Fruit fly (Drosophila melanogaster) whole organism, embryonic: ENCODE data around the gene Gcna.

Source experiments
- Antp ChIP-seq: fragments of 200-800 bp; sonication (Bioruptor generic); optimal IDR thresholded peaks from 3 replicates; lab custom pipeline; 2016; ENCODE audit warnings: missing biosample characterization, missing genetic modification characterization
- B-H1 ChIP-seq: fragments of 200-800 bp; sonication (Bioruptor generic); IDR thresholded peaks from 3 replicates; pipeline ENCODE4 v1.3.6; 2022; ENCODE audit warnings: missing biosample characterization, missing genetic modification characterization
- BtbVII ChIP-seq: fragments of 200-800 bp; sonication (Bioruptor generic); optimal IDR thresholded peaks from 3 replicates; lab custom pipeline; 2017; ENCODE audit warnings: missing biosample characterization, mild to moderate bottlenecking, missing genetic modification characterization
- CG10147 ChIP-seq: fragments of 200-800 bp; sonication (Bioruptor generic); optimal IDR thresholded peaks from 2 replicates; lab custom pipeline; 2019; ENCODE audit warnings: missing biosample characterization, mild to moderate bottlenecking, missing genetic modification characterization, moderate library complexity
- CG12299 ChIP-seq: fragments of 200-800 bp; sonication (Bioruptor generic); optimal IDR thresholded peaks from 2 replicates; lab custom pipeline; 2018; ENCODE audit warnings: missing biosample characterization, mild to moderate bottlenecking, missing genetic modification characterization
- CG13287 ChIP-seq: fragments of 200-800 bp; sonication (Bioruptor generic); IDR thresholded peaks from 2 replicates; pipeline ENCODE4 v1.3.6; 2022; ENCODE audit warnings: missing biosample characterization, missing genetic modification characterization; ENCODE audit not compliant: partially characterized antibody
- CG13624 ChIP-seq: fragments of 200-800 bp; sonication (Bioruptor generic); optimal IDR thresholded peaks from 2 replicates; lab custom pipeline; 2016; ENCODE audit warnings: missing biosample characterization, missing genetic modification characterization
- CG14441 ChIP-seq: fragments of 200-800 bp; sonication (Bioruptor generic); IDR thresholded peaks from 2 replicates; pipeline ENCODE4 v1.3.6; 2022; ENCODE audit warnings: missing biosample characterization, missing genetic modification characterization
- CG15011 ChIP-seq: fragments of 200-800 bp; sonication (Bioruptor generic); optimal IDR thresholded peaks from 3 replicates; lab custom pipeline; 2018; ENCODE audit warnings: missing biosample characterization, mild to moderate bottlenecking, missing genetic modification characterization
- CG1647 ChIP-seq: fragments of 200-800 bp; sonication (Bioruptor generic); optimal IDR thresholded peaks from 3 replicates; lab custom pipeline; 2016; ENCODE audit warnings: missing biosample characterization, missing genetic modification characterization
- CG17912 ChIP-seq: fragments of 200-800 bp; sonication (Bioruptor generic); optimal IDR thresholded peaks from 2 replicates; lab custom pipeline; 2018; ENCODE audit warnings: missing biosample characterization, mild to moderate bottlenecking, missing genetic modification characterization
- CG3995 ChIP-seq: fragments of 200-800 bp; sonication (Bioruptor generic); optimal IDR thresholded peaks from 3 replicates; lab custom pipeline; 2016; ENCODE audit warnings: missing biosample characterization, missing genetic modification characterization
- CG4282 ChIP-seq: fragments of 200-800 bp; sonication (Bioruptor generic); optimal IDR thresholded peaks from 2 replicates; lab custom pipeline; 2016; ENCODE audit warnings: missing biosample characterization, missing genetic modification characterization
- CG6689 ChIP-seq: fragments of 200-800 bp; sonication (Bioruptor generic); IDR thresholded peaks from 2 replicates; pipeline ENCODE4 v1.3.6; 2022; ENCODE audit warnings: missing biosample characterization, missing genetic modification characterization
- CG8290 ChIP-seq, 3 experiments: fragments of 200-800 bp; sonication (Bioruptor generic); optimal IDR thresholded peaks; 2 replicates each; lab custom pipeline; 2016 to 2019; ENCODE audit warnings: missing biosample characterization in 3 of 3, missing genetic modification characterization in 3 of 3, mild to moderate bottlenecking in 2 of 3, moderate library complexity in 1 of 3
- CG9932 ChIP-seq: fragments of 200-800 bp; sonication (Bioruptor generic); IDR thresholded peaks from 2 replicates; pipeline ENCODE4 v1.3.6; 2022; ENCODE audit warnings: missing biosample characterization, missing genetic modification characterization
- CHES-1-like ChIP-seq: fragments of 200-800 bp; sonication (Bioruptor generic); optimal IDR thresholded peaks from 2 replicates; lab custom pipeline; 2016; ENCODE audit warnings: missing biosample characterization, missing genetic modification characterization
- CTCF ChIP-seq: fragments of 200-800 bp; sonication (Bioruptor generic); optimal IDR thresholded peaks from 2 replicates; lab custom pipeline; 2017; ENCODE audit warnings: missing biosample characterization, mild to moderate bottlenecking, missing genetic modification characterization, moderate library complexity
- Chrac-16 ChIP-seq: fragments of 200-800 bp; sonication (Bioruptor generic); optimal IDR thresholded peaks from 3 replicates; lab custom pipeline; 2016; ENCODE audit warnings: missing biosample characterization, missing genetic modification characterization
- CkIIα-i1 ChIP-seq: fragments of 200-800 bp; sonication (Bioruptor generic); IDR thresholded peaks from 2 replicates; pipeline ENCODE4 v1.3.6; 2022; ENCODE audit warnings: missing biosample characterization, missing genetic modification characterization
- D19B ChIP-seq: fragments of 200-800 bp; sonication (Bioruptor generic); optimal IDR thresholded peaks from 2 replicates; lab custom pipeline; 2017; ENCODE audit warnings: missing biosample characterization, mild to moderate bottlenecking, missing genetic modification characterization
- Dad ChIP-seq: fragments of 200-800 bp; sonication (Bioruptor generic); optimal IDR thresholded peaks from 3 replicates; lab custom pipeline; 2016; ENCODE audit warnings: missing biosample characterization, missing genetic modification characterization
- Doc2 ChIP-seq: fragments of 200-800 bp; sonication (Bioruptor generic); IDR thresholded peaks from 2 replicates; pipeline ENCODE4 v1.3.6; 2022; ENCODE audit warnings: missing biosample characterization, missing genetic modification characterization
- Doc3 ChIP-seq: fragments of 200-800 bp; sonication (Bioruptor generic); IDR thresholded peaks from 3 replicates; pipeline ENCODE4 v1.3.6; 2022; ENCODE audit warnings: missing biosample characterization, missing genetic modification characterization; ENCODE audit not compliant: partially characterized antibody
- Fer1 ChIP-seq: fragments of 200-800 bp; sonication (Bioruptor generic); optimal IDR thresholded peaks from 2 replicates; lab custom pipeline; 2017; ENCODE audit warnings: missing biosample characterization, mild to moderate bottlenecking, missing genetic modification characterization
- Fer2 ChIP-seq: fragments of 200-800 bp; sonication (Bioruptor generic); optimal IDR thresholded peaks from 2 replicates; lab custom pipeline; 2018; ENCODE audit warnings: missing biosample characterization, mild to moderate bottlenecking, missing genetic modification characterization, moderate library complexity
- HmgD ChIP-seq: fragments of 200-800 bp; sonication (Bioruptor generic); optimal IDR thresholded peaks from 3 replicates; lab custom pipeline; 2016; ENCODE audit warnings: missing biosample characterization, missing genetic modification characterization
- Hmr ChIP-seq: fragments of 200-800 bp; sonication (Bioruptor generic); optimal IDR thresholded peaks from 3 replicates; lab custom pipeline; 2017; ENCODE audit warnings: mild to moderate bottlenecking, missing biosample characterization, missing genetic modification reagents, missing genetic modification characterization
- Hr39 ChIP-seq: fragments of >200 bp; optimal IDR thresholded peaks from 2 replicates; lab custom pipeline; 2017
- Hsf ChIP-seq: fragments of 200-800 bp; sonication (Bioruptor generic); optimal IDR thresholded peaks from 3 replicates; lab custom pipeline; 2016; ENCODE audit warnings: missing biosample characterization, missing genetic modification characterization
- Max ChIP-seq: fragments of 200-800 bp; sonication (Bioruptor generic); optimal IDR thresholded peaks from 2 replicates; lab custom pipeline; 2016; ENCODE audit warnings: missing biosample characterization, mild to moderate bottlenecking, missing genetic modification characterization
- Myb ChIP-seq: fragments of 200-800 bp; sonication (Bioruptor generic); optimal IDR thresholded peaks from 2 replicates; lab custom pipeline; 2016; ENCODE audit warnings: missing biosample characterization, missing genetic modification characterization
- NC2α ChIP-seq: fragments of 200-800 bp; sonication (Bioruptor generic); optimal IDR thresholded peaks from 2 replicates; lab custom pipeline; 2016; ENCODE audit warnings: missing biosample characterization, missing genetic modification characterization
- Oli ChIP-seq: fragments of 200-800 bp; sonication (Bioruptor generic); optimal IDR thresholded peaks from 2 replicates; lab custom pipeline; 2018; ENCODE audit warnings: missing biosample characterization, mild to moderate bottlenecking, missing genetic modification characterization, moderate library complexity
- Sin3A ChIP-seq: fragments of >200 bp; optimal IDR thresholded peaks from 2 replicates; lab custom pipeline; 2018
- Six4 ChIP-seq: fragments of 200-800 bp; sonication (Bioruptor generic); optimal IDR thresholded peaks from 2 replicates; lab custom pipeline; 2016; ENCODE audit warnings: missing biosample characterization, missing genetic modification characterization
- bowl ChIP-seq: fragments of 200-800 bp; sonication (Bioruptor generic); IDR thresholded peaks from 2 replicates; pipeline ENCODE4 v1.3.6; 2022; ENCODE audit warnings: missing biosample characterization, missing genetic modification characterization
- br ChIP-seq: fragments of >200 bp; optimal IDR thresholded peaks from 2 replicates; lab custom pipeline; 2017
- btn ChIP-seq: fragments of 200-800 bp; sonication (Bioruptor generic); optimal IDR thresholded peaks from 2 replicates; lab custom pipeline; 2016; ENCODE audit warnings: missing biosample characterization, missing genetic modification characterization
- cas ChIP-seq: fragments of 200-800 bp; sonication (Bioruptor generic); IDR thresholded peaks from 2 replicates; pipeline ENCODE4 v1.3.6; 2022; ENCODE audit warnings: missing biosample characterization, missing genetic modification characterization
- corto ChIP-seq: fragments of 200-800 bp; sonication (Bioruptor generic); optimal IDR thresholded peaks from 2 replicates; lab custom pipeline; 2016; ENCODE audit warnings: missing biosample characterization, mild to moderate bottlenecking, missing genetic modification characterization, moderate library complexity
- ems ChIP-seq: fragments of 200-800 bp; sonication (Bioruptor generic); optimal IDR thresholded peaks from 3 replicates; lab custom pipeline; 2016; ENCODE audit warnings: missing biosample characterization, missing genetic modification characterization
- eyg ChIP-seq: fragments of 200-800 bp; sonication (Bioruptor generic); optimal IDR thresholded peaks from 3 replicates; lab custom pipeline; 2016; ENCODE audit warnings: missing biosample characterization, missing genetic modification characterization
- gcm2 ChIP-seq: fragments of 200-800 bp; sonication (Bioruptor generic); optimal IDR thresholded peaks from 2 replicates; lab custom pipeline; 2016; ENCODE audit warnings: missing biosample characterization, missing genetic modification characterization
- knrl ChIP-seq: fragments of 200-800 bp; sonication (Bioruptor generic); IDR thresholded peaks from 3 replicates; pipeline ENCODE4 v1.3.6; 2022; ENCODE audit warnings: missing biosample characterization, missing genetic modification characterization; ENCODE audit not compliant: partially characterized antibody
- nerfin-1 ChIP-seq: fragments of 200-800 bp; sonication (Bioruptor generic); optimal IDR thresholded peaks from 3 replicates; lab custom pipeline; 2019; ENCODE audit warnings: missing biosample characterization, mild to moderate bottlenecking, missing genetic modification characterization, moderate library complexity
- sima ChIP-seq: fragments of 200-800 bp; sonication (Bioruptor generic); optimal IDR thresholded peaks from 2 replicates; lab custom pipeline; 2016; ENCODE audit warnings: missing biosample characterization, missing genetic modification characterization
- so ChIP-seq: fragments of 200-800 bp; sonication (Bioruptor generic); IDR thresholded peaks from 3 replicates; pipeline ENCODE4 v1.3.6; 2022; ENCODE audit warnings: missing biosample characterization, missing genetic modification characterization
- tap ChIP-seq: fragments of 200-800 bp; optimal IDR thresholded peaks from 3 replicates; lab custom pipeline; 2019; ENCODE audit warnings: missing biosample characterization, mild to moderate bottlenecking, missing genetic modification characterization, moderate library complexity
- tgo ChIP-seq: fragments of 200-800 bp; sonication (Bioruptor generic); IDR thresholded peaks from 3 replicates; pipeline ENCODE4 v1.3.6; 2022; ENCODE audit warnings: missing biosample characterization, missing genetic modification characterization
- toy ChIP-seq: fragments of 200-800 bp; sonication (Bioruptor generic); IDR thresholded peaks from 2 replicates; pipeline ENCODE4 v1.3.6; 2022; ENCODE audit warnings: missing biosample characterization, missing genetic modification characterization
- yki ChIP-seq: fragments of >200 bp; optimal IDR thresholded peaks from 3 replicates; lab custom pipeline; 2018

The Gcna gene

DNA sequence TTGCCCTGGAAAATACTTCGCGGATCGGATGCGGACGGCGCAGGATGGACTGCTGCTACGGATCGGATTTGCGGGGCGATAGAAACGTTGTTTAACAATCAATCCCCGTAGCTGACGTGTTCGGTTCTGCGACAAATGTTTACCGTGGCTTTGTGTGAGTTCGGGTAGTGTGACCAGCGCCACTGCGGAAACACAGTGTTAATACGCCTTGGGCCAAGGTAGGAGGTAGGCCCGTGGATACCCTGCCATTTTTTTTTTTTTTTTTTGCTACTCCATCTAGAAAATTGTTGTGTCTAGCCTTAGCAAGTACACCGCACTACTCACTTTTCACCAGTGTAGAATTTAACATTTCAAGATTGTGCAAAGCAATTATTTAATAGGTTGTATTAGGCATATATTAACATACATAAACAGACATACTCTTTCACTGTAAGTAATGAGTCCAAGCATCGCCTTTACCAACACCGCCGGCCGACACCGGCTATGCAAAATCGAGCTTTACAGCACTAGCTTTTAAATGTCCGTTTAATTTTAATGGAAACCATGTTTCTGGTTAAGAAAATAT is 3.9 kb downstream of the Gcna start, which contains the start of gene deltaCOP (continued):
- peak; percentile 42 for TF ChIP-seq gcm2 (GFP tag; lab: Kevin White, UChicago)
- peak; percentile 60; the same call in 1 of the 2 replicates for TF ChIP-seq toy (GFP tag; lab: Robert Waterston, UW)
- TF ChIP-seq CTCF (GFP tag; lab: Kevin White, UChicago): peak; percentile 36
- TF ChIP-seq Chrac-16: peak; percentile 87
- TF ChIP-seq bowl (GFP tag; lab: Robert Waterston, UW): no peak; the same call in 1 of the 2 replicates
- TF ChIP-seq CG3995: peak; percentile 52
- peak; percentile 88 for TF ChIP-seq Max (GFP tag; lab: Kevin White, UChicago)
- TF ChIP-seq NC2α: peak; percentile 64
- TF ChIP-seq Hmr (GFP tag; lab: Kevin White, UChicago): peak; percentile 86
- no peak for TF ChIP-seq corto
- TF ChIP-seq Hr39 (lab: Kevin White, UChicago): no peak
- TF ChIP-seq CG17912: no peak
- peak; percentile 89 for TF ChIP-seq Dad
- no peak for TF ChIP-seq CG8290 (GFP tag; optimal IDR thresholded peaks at IDR 0.05; lab: Kevin White, UChicago)
- TF ChIP-seq CG8290 (tag; optimal IDR thresholded peaks at IDR 0.05; lab: Kevin White, UChicago): peak in 1 of 2 experiments; percentile 40
- peak; percentile 89 for TF ChIP-seq CG9932 (GFP tag; lab: Robert Waterston, UW)
- TF ChIP-seq br (lab: Kevin White, UChicago): no peak
- peak; percentile 88 for TF ChIP-seq ems
- peak; percentile 92 for TF ChIP-seq D19B (GFP tag; lab: Kevin White, UChicago)
- TF ChIP-seq CG13624 (GFP tag; lab: Kevin White, UChicago): peak; percentile 92
- TF ChIP-seq CG4282: peak; percentile 87
- peak; percentile 55 for TF ChIP-seq BtbVII (GFP tag; lab: Kevin White, UChicago)
- peak; percentile 78 for TF ChIP-seq Six4 (GFP tag; lab: Kevin White, UChicago)
- peak; percentile 63; the same call in 2 of the 3 replicates for TF ChIP-seq B-H1 (GFP tag; lab: Robert Waterston, UW)
- TF ChIP-seq CG14441: peak; percentile 75
- TF ChIP-seq CG6689: peak; percentile 83
- peak; percentile 43; the same call in 1 of the 2 replicates for TF ChIP-seq Doc2 (GFP tag; lab: Robert Waterston, UW)
- peak; percentile 69 for TF ChIP-seq btn (GFP tag; lab: Kevin White, UChicago)
- TF ChIP-seq Doc3 (GFP tag; lab: Robert Waterston, UW): no peak
- no peak for TF ChIP-seq sima
- TF ChIP-seq CG12299 (tag; lab: Kevin White, UChicago): no peak
- peak; percentile 92 for TF ChIP-seq Myb
- TF ChIP-seq Oli: peak; percentile 77
- no peak for TF ChIP-seq tap (tag; lab: Kevin White, UChicago)
- peak; percentile 92 for TF ChIP-seq Hsf
- peak; percentile 92 for TF ChIP-seq HmgD (GFP tag; lab: Kevin White, UChicago)
- peak; percentile 85 for TF ChIP-seq Sin3A (lab: Kevin White, UChicago)
- peak; percentile 91 for TF ChIP-seq Antp (GFP tag; lab: Kevin White, UChicago)
- peak; percentile 40; the same call in 1 of the 3 replicates for TF ChIP-seq knrl
- peak; percentile 58; the same call in 1 of the 2 replicates for TF ChIP-seq CG13287 (GFP tag; lab: Robert Waterston, UW)
- peak; percentile 11 for TF ChIP-seq nerfin-1 (tag; lab: Kevin White, UChicago)
- TF ChIP-seq CkIIα-i1 (GFP tag; lab: Robert Waterston, UW): no peak
- TF ChIP-seq cas (GFP tag; lab: Robert Waterston, UW): 0 out of 2 replicates have a peak, but pooled peaks have one; percentile 26
- peak; percentile 83 for TF ChIP-seq eyg (GFP tag; lab: Kevin White, UChicago)
- TF ChIP-seq CG15011 (GFP tag; lab: Kevin White, UChicago): no peak
- no peak for TF ChIP-seq CG10147 (GFP tag; lab: Kevin White, UChicago)
- peak; percentile 82 for TF ChIP-seq tgo (GFP tag; lab: Robert Waterston, UW)
- peak; percentile 94 for TF ChIP-seq CHES-1-like
- peak; percentile 56 for TF ChIP-seq Fer2
- TF ChIP-seq CG1647 (GFP tag; lab: Kevin White, UChicago): peak; percentile 88
- no peak for TF ChIP-seq yki (lab: Kevin White, UChicago)
- TF ChIP-seq so (GFP tag; lab: Robert Waterston, UW): peak; percentile 84; the same call in 2 of the 3 replicates
- peak; percentile 78 for TF ChIP-seq Fer1 (GFP tag; lab: Kevin White, UChicago)
